Worm (Caenorhabditis elegans) whole organism, L4 larva: ENCODE results near the gene F10C1.9.
A peak's percentile ranks its signal among the peaks of the same experiment; 100 is the strongest.

ENCODE experiments used
- F26F4.8 ChIP-seq: fragments of 200-800 bp; sonication (Bioruptor generic); conservative IDR thresholded peaks from 2 replicates; pipeline ENCODE4 v1.3.6; 2022; ENCODE audit warnings: missing genetic modification characterization, missing compliant biosample characterization
- F44E2.7 ChIP-seq: fragments of 200-800 bp; sonication (Bioruptor generic); IDR thresholded peaks from 2 replicates; pipeline ENCODE4 v2.1.2; 2022; ENCODE audit warnings: missing genetic modification characterization, missing compliant biosample characterization
- F49E8.2 ChIP-seq: sonication (generic microtip); optimal IDR thresholded peaks from 2 replicates; lab custom pipeline; 2016; ENCODE audit warnings: missing compliant biosample characterization, mild to moderate bottlenecking, missing genetic modification characterization, borderline replicate concordance
- T20F7.1 ChIP-seq: fragments of 200-800 bp; sonication (Bioruptor generic); optimal IDR thresholded peaks from 2 replicates; lab custom pipeline; 2018; ENCODE audit warnings: mild to moderate bottlenecking, missing genetic modification characterization, missing compliant biosample characterization
- T26A8.4 ChIP-seq: fragments of 200-800 bp; sonication (Bioruptor generic); IDR thresholded peaks from 2 replicates; pipeline ENCODE4 v1.3.6; 2022; ENCODE audit warnings: missing genetic modification characterization, missing compliant biosample characterization
- Y75B8A.6 ChIP-seq: fragments of 200-800 bp; sonication (Bioruptor generic); IDR thresholded peaks from 2 replicates; pipeline ENCODE4 v1.3.6; 2022; ENCODE audit warnings: missing genetic modification reagents, missing genetic modification characterization, missing compliant biosample characterization
- ZK337.2 ChIP-seq: fragments of 200-800 bp; sonication (Bioruptor generic); IDR thresholded peaks from 2 replicates; pipeline ENCODE4 v1.3.6; 2022; ENCODE audit warnings: missing genetic modification reagents, missing genetic modification characterization, missing compliant biosample characterization
- aly-2 ChIP-seq: sonication (generic microtip); optimal IDR thresholded peaks from 2 replicates; lab custom pipeline; 2018; ENCODE audit warnings: missing biosample characterization, missing genetic modification characterization
- ama-1 ChIP-seq: fragments of 150-350 bp; optimal IDR thresholded peaks from 2 replicates; lab custom pipeline; 2014; ENCODE audit warnings: inconsistent platforms, mixed read lengths
- attf-4 ChIP-seq: sonication (generic microtip); optimal IDR thresholded peaks from 3 replicates; lab custom pipeline; 2017; ENCODE audit warnings: missing biosample characterization, missing genetic modification characterization
- ceh-62 ChIP-seq: sonication (generic microtip); optimal IDR thresholded peaks from 2 replicates; lab custom pipeline; 2017; ENCODE audit warnings: missing biosample characterization, missing genetic modification characterization
- daf-16 ChIP-seq, 3 experiments: sonication (generic microtip); optimal IDR thresholded peaks; 2 replicates each; lab custom pipeline; 2016 to 2017; ENCODE audit warnings: missing genetic modification characterization in 3 of 3, missing genetic modification reagents in 3 of 3, mild to moderate bottlenecking in 2 of 3, missing compliant biosample characterization in 2 of 3, missing biosample characterization in 1 of 3, moderate library complexity in 1 of 3
- daf-8 ChIP-seq: fragments of 200-800 bp; sonication (Bioruptor generic); IDR thresholded peaks from 2 replicates; pipeline ENCODE4 v1.3.6; 2022; ENCODE audit warnings: missing genetic modification characterization, missing compliant biosample characterization
- dmd-6 ChIP-seq: fragments of 200-800 bp; sonication (Bioruptor generic); IDR thresholded peaks from 2 replicates; pipeline ENCODE4 v1.3.6; 2022; ENCODE audit warnings: missing genetic modification reagents, missing genetic modification characterization, missing compliant biosample characterization
- duxl-1 ChIP-seq: sonication (generic microtip); optimal IDR thresholded peaks from 2 replicates; lab custom pipeline; 2016; ENCODE audit warnings: mild to moderate bottlenecking, missing genetic modification characterization, moderate library complexity, missing compliant biosample characterization; ENCODE audit not compliant: poor library complexity
- egl-27 ChIP-seq: sonication (generic microtip); optimal IDR thresholded peaks from 3 replicates; lab custom pipeline; 2017; ENCODE audit warnings: missing biosample characterization, missing genetic modification reagents, missing genetic modification characterization
- egl-43 ChIP-seq: fragments of 200-800 bp; sonication (Bioruptor generic); IDR thresholded peaks from 2 replicates; pipeline ENCODE4 v1.3.6; 2022; ENCODE audit warnings: missing genetic modification reagents, missing genetic modification characterization, missing compliant biosample characterization
- hlh-30 ChIP-seq: sonication (generic microtip); optimal IDR thresholded peaks from 2 replicates; lab custom pipeline; 2017; ENCODE audit warnings: antibody characterized with exemption, mild to moderate bottlenecking, missing genetic modification characterization, missing compliant biosample characterization; ENCODE audit not compliant: insufficient read depth
- hmg-1.1 ChIP-seq: fragments of 200-800 bp; sonication (Bioruptor generic); IDR thresholded peaks from 2 replicates; pipeline ENCODE4 v1.3.6; 2022; ENCODE audit warnings: missing genetic modification reagents, missing genetic modification characterization, missing compliant biosample characterization
- lim-7 ChIP-seq: fragments of 200-800 bp; sonication (Bioruptor generic); IDR thresholded peaks from 2 replicates; pipeline ENCODE4 v1.3.6; 2022; ENCODE audit warnings: missing genetic modification characterization, missing compliant biosample characterization
- lin-1 ChIP-seq: fragments of 200-800 bp; sonication (Bioruptor generic); IDR thresholded peaks from 2 replicates; pipeline ENCODE4 v1.3.6; 2022; ENCODE audit warnings: missing genetic modification reagents, missing genetic modification characterization, missing compliant biosample characterization
- lin-15B ChIP-seq: fragments of 150-350 bp; sonication (generic microtip); optimal IDR thresholded peaks from 3 replicates; lab custom pipeline; 2014; ENCODE audit warnings: missing biosample characterization, missing genetic modification characterization
- lin-38 ChIP-seq: fragments of 200-800 bp; sonication (Bioruptor generic); IDR thresholded peaks from 2 replicates; pipeline ENCODE4 v1.3.6; 2022; ENCODE audit warnings: missing genetic modification reagents, missing genetic modification characterization, missing compliant biosample characterization
- lir-3 ChIP-seq: sonication (generic microtip); optimal IDR thresholded peaks from 2 replicates; lab custom pipeline; 2016; ENCODE audit warnings: mild to moderate bottlenecking, missing genetic modification characterization, missing compliant biosample characterization
- mep-1 ChIP-seq: fragments of 150-350 bp; sonication (generic microtip); optimal IDR thresholded peaks from 3 replicates; lab custom pipeline; 2014; ENCODE audit warnings: missing biosample characterization, missing genetic modification characterization
- mes-2 ChIP-seq: sonication (generic microtip); optimal IDR thresholded peaks from 2 replicates; lab custom pipeline; 2016; ENCODE audit warnings: missing genotype, mild to moderate bottlenecking, missing genetic modification characterization, missing compliant biosample characterization; ENCODE audit not compliant: poor library complexity, severe bottlenecking
- mxl-3 ChIP-seq: fragments of 200-800 bp; sonication (Bioruptor generic); optimal IDR thresholded peaks from 2 replicates; lab custom pipeline; 2018; ENCODE audit warnings: mild to moderate bottlenecking, missing genetic modification characterization, missing compliant biosample characterization
- nhr-11 ChIP-seq: fragments of 150-350 bp; optimal IDR thresholded peaks from 2 replicates; lab custom pipeline; 2014; ENCODE audit warnings: missing biosample characterization, missing genetic modification characterization
- nhr-25 ChIP-seq: sonication (generic microtip); optimal IDR thresholded peaks from 2 replicates; lab custom pipeline; 2017; ENCODE audit warnings: missing genetic modification characterization, mild to moderate bottlenecking, missing compliant biosample characterization, antibody characterized with exemption, moderate library complexity, borderline replicate concordance; ENCODE audit not compliant: insufficient read depth
- nhr-42 ChIP-seq: fragments of 200-800 bp; sonication (Bioruptor generic); IDR thresholded peaks from 2 replicates; pipeline ENCODE4 v1.3.6; 2022; ENCODE audit warnings: missing genetic modification characterization, missing compliant biosample characterization
- nhr-6 ChIP-seq: fragments of 150-350 bp; optimal IDR thresholded peaks from 2 replicates; lab custom pipeline; 2014; ENCODE audit warnings: missing biosample characterization, missing genetic modification characterization
- nhr-76 ChIP-seq: fragments of 150-350 bp; optimal IDR thresholded peaks from 2 replicates; lab custom pipeline; 2014; ENCODE audit warnings: missing biosample characterization, missing genetic modification characterization
- nhr-77 ChIP-seq: fragments of 150-350 bp; optimal IDR thresholded peaks from 2 replicates; lab custom pipeline; 2014; ENCODE audit warnings: missing biosample characterization, missing genetic modification characterization
- pha-4 ChIP-seq, 2 experiments: fragments of 150-350 bp in 1 of 2; fragments of 200-800 bp in 1 of 2; sonication (Bioruptor generic) in 1 of 2; IDR thresholded peaks in 1 of 2; optimal IDR thresholded peaks in 1 of 2; 2 replicates each; pipeline versions ENCODE4 v1.3.6 to Lab custom; 2014 to 2022; ENCODE audit warnings: missing genetic modification characterization in 2 of 2, missing genetic modification reagents in 2 of 2, missing biosample characterization in 1 of 2, missing compliant biosample characterization in 1 of 2
- pqm-1 ChIP-seq: sonication (generic microtip); optimal IDR thresholded peaks from 2 replicates; lab custom pipeline; 2017; ENCODE audit warnings: missing biosample characterization, missing genetic modification characterization
- skn-1 ChIP-seq: fragments of 150-350 bp; optimal IDR thresholded peaks from 2 replicates; lab custom pipeline; 2014; ENCODE audit warnings: missing biosample characterization, missing genetic modification characterization
- snpc-4 ChIP-seq: fragments of 150-350 bp; optimal IDR thresholded peaks from 2 replicates; lab custom pipeline; 2014; ENCODE audit warnings: missing biosample characterization, missing genetic modification characterization
- spr-3 ChIP-seq: fragments of 200-800 bp; sonication (Bioruptor generic); optimal IDR thresholded peaks from 2 replicates; lab custom pipeline; 2018; ENCODE audit warnings: mild to moderate bottlenecking, missing genetic modification characterization, missing compliant biosample characterization
- tag-97 ChIP-seq: fragments of 200-800 bp; sonication (Bioruptor generic); IDR thresholded peaks from 2 replicates; pipeline ENCODE4 v1.3.6; 2022; ENCODE audit warnings: missing genetic modification characterization, missing compliant biosample characterization
- tra-1 ChIP-seq: fragments of 200-800 bp; sonication (Bioruptor generic); IDR thresholded peaks from 2 replicates; pipeline ENCODE4 v1.3.6; 2022; ENCODE audit warnings: missing genetic modification reagents, missing genetic modification characterization, missing compliant biosample characterization
- unc-62 ChIP-seq, 3 experiments: fragments of 150-350 bp in 1 of 3; sonication (generic microtip); optimal IDR thresholded peaks in 2 of 3; peaks in 1 of 3; 1 replicate in 1 of 3; 2 replicates in 2 of 3; lab custom pipeline; 2014 to 2017; ENCODE audit warnings: missing biosample characterization in 3 of 3, missing genetic modification characterization in 3 of 3, missing genetic modification reagents in 3 of 3, missing genotype in 1 of 3
- zfp-3 ChIP-seq: fragments of 200-800 bp; sonication (Bioruptor generic); conservative IDR thresholded peaks from 2 replicates; pipeline ENCODE4 v1.3.6; 2022; ENCODE audit warnings: missing genetic modification reagents, missing genetic modification characterization, missing compliant biosample characterization
- ztf-11 ChIP-seq: fragments of 150-350 bp; optimal IDR thresholded peaks from 2 replicates; lab custom pipeline; 2014; ENCODE audit warnings: missing biosample characterization, missing genetic modification characterization

Gene F10C1.9

ce11 chrII:5774879-5775278 lies 29.8 kb upstream of the F10C1.9 start:
- TF ChIP-seq dmd-6 (GFP tag; lab: Robert Waterston, UW) = no peak
- no peak for TF ChIP-seq unc-62 (GFP tag; optimal IDR thresholded peaks at IDR 0.05 in 1 of 2; lab: Kevin White, UChicago)
- TF ChIP-seq unc-62 (tag; optimal IDR thresholded peaks at IDR 0.05; lab: Kevin White, UChicago) = no peak
- TF ChIP-seq F49E8.2 (tag; lab: Kevin White, UChicago) = no peak
- TF ChIP-seq, all 104 proteins: peak for 0

DNA sequence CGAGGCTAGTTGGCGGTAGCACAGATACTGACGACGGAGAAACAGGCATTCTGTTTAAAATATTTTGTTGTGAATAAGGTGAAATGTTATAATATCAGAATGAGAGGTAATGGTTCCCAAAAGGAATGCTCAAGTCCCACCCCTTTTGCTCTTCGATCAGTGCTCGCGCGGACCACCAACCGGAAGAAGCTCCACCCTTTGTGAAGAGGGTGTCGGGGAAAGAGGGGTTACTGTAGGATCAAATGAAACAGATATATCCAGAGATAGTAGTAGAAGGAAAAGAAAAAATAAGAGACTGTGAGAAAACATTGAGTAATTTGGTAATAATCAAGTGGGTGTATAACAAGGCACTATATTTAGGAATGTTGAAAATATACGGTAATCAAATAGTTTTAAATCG lies 29.0 kb upstream of the F10C1.9 start, which contains the start of the genes dmd-5 and F10C1.1:
Gene dmd-5 (minus strand): TSS at position 101 of the 400 bp plus-strand sequence.
Gene F10C1.1 (plus strand): TSS at position 110 of the 400 bp plus-strand sequence.
- TF ChIP-seq unc-62 (GFP tag; optimal IDR thresholded peaks at IDR 0.05 in 1 of 2; lab: Kevin White, UChicago) (peak in 1 of 2 experiments; percentile 20), unc-62 (tag; optimal IDR thresholded peaks at IDR 0.05; lab: Kevin White, UChicago) (no peak), nhr-42 (GFP tag; lab: Robert Waterston, UW) (no peak)

DNA sequence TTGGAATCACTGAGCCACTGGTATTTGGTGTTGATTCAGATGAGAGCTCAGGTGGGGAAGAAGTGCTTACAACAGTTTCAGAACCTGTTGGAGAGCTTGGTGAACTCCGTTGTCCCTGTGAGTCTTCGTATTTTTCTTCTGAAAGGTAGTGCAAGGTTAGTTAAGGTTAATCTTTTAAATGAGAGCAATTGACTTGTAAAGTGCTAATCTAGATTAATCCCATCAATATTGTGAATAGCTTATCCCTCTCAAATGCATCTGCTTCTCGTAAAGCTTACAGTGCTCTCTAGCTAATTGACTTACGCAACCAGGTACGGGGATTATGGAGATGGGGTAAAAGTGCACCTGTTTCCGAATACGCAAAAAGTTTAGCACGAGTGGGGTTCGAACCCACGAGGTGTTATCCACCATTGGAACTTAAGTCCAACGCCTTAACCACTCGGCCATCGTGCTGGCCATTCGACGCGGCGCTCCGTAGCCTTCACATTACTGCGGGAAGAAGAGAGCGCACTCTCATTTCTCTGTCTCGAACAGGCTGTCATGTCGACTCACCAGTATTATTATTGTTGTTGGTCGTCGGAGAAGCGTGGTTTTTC lies 27.6 kb upstream of the F10C1.9 start:
- peak; percentile 83 for TF ChIP-seq hmg-1.1
- no peak for TF ChIP-seq skn-1 (tag; lab: Kevin White, UChicago)
- TF ChIP-seq nhr-77 = no peak
- peak; percentile 57 for TF ChIP-seq mxl-3 (GFP tag; lab: Kevin White, UChicago)
- TF ChIP-seq dmd-6 (GFP tag; lab: Robert Waterston, UW) = peak; percentile 58
- TF ChIP-seq hlh-30 (tag; lab: Kevin White, UChicago) = peak; percentile 59
- no peak for TF ChIP-seq nhr-25
- peak; percentile 77 for TF ChIP-seq mes-2 (tag; lab: Kevin White, UChicago)
- TF ChIP-seq F44E2.7 (GFP tag; lab: Robert Waterston, UW) = 0 out of 2 replicates have a peak, but pooled peaks have one; percentile 75
- TF ChIP-seq Y75B8A.6 = no peak
- no peak for TF ChIP-seq ceh-62
- no peak for TF ChIP-seq daf-8 (GFP tag; lab: Robert Waterston, UW)
- peak; percentile 87 for TF ChIP-seq egl-43
- TF ChIP-seq attf-4 = no peak
- TF ChIP-seq daf-16 (GFP tag; optimal IDR thresholded peaks at IDR 0.05; lab: Kevin White, UChicago) = peak in 1 of 2 experiments; percentile 33
- TF ChIP-seq daf-16 (tag; optimal IDR thresholded peaks at IDR 0.05; lab: Kevin White, UChicago) = no peak
- no peak for TF ChIP-seq duxl-1 (tag; lab: Kevin White, UChicago)
- TF ChIP-seq tag-97 = no peak
- TF ChIP-seq nhr-76 (tag; lab: Kevin White, UChicago) = no peak
- no peak for TF ChIP-seq T20F7.1
- peak; percentile 57; the same call in 1 of the 2 replicates for TF ChIP-seq T26A8.4 (GFP tag; lab: Robert Waterston, UW)
- peak; percentile 66; the same call in 1 of the 2 replicates for TF ChIP-seq pha-4 (GFP tag; IDR thresholded peaks at IDR 0.05; lab: Robert Waterston, UW)
- TF ChIP-seq pha-4 (tag; optimal IDR thresholded peaks at IDR 0.05; lab: Kevin White, UChicago) = no peak
- TF ChIP-seq ZK337.2 (GFP tag; lab: Robert Waterston, UW) = 0 out of 2 replicates have a peak, but pooled peaks have one; percentile 56
- TF ChIP-seq egl-27 = no peak
- 0 out of 2 replicates have a peak, but pooled peaks have one; percentile 54 for TF ChIP-seq zfp-3 (GFP tag; lab: Robert Waterston, UW)
- TF ChIP-seq ztf-11 (tag; lab: Kevin White, UChicago) = no peak
- no peak for TF ChIP-seq lin-15B (tag; lab: Kevin White, UChicago)
- TF ChIP-seq lin-38 (GFP tag; lab: Robert Waterston, UW) = peak; percentile 72
- TF ChIP-seq tra-1 (GFP tag; lab: Robert Waterston, UW) = no peak
- TF ChIP-seq ama-1 (lab: Kevin White, UChicago) = no peak
- TF ChIP-seq snpc-4 (tag; lab: Kevin White, UChicago) = no peak
- 0 out of 2 replicates have a peak, but pooled peaks have one; percentile 10 for TF ChIP-seq F26F4.8 (GFP tag; lab: Robert Waterston, UW)
- no peak for TF ChIP-seq aly-2 (tag; lab: Kevin White, UChicago)
- TF ChIP-seq lir-3 (tag; lab: Kevin White, UChicago) = no peak
- no peak for TF ChIP-seq F49E8.2 (tag; lab: Kevin White, UChicago)
- peak; percentile 87 for TF ChIP-seq lim-7
- TF ChIP-seq lin-1 (GFP tag; lab: Robert Waterston, UW) = no peak
- TF ChIP-seq spr-3 (GFP tag; lab: Kevin White, UChicago) = peak; percentile 1
- no peak for TF ChIP-seq pqm-1 (tag; lab: Kevin White, UChicago)
- no peak for TF ChIP-seq nhr-11 (tag; lab: Kevin White, UChicago)
- TF ChIP-seq mep-1 (tag; lab: Kevin White, UChicago) = peak; percentile 62
- no peak for TF ChIP-seq nhr-6 (tag; lab: Kevin White, UChicago)
- TF ChIP-seq nhr-42 (GFP tag; lab: Robert Waterston, UW) = no peak
